Worm (Caenorhabditis elegans) whole organism, L1 larva: ENCODE data around the gene T28D9.4.

Experiments used
- C04F5.9 ChIP-seq: sonication (generic microtip); optimal IDR thresholded peaks from 2 replicates; lab custom pipeline; 2016; ENCODE audit warnings: missing genetic modification characterization, missing compliant biosample characterization
- aly-2 ChIP-seq: fragments of 150-350 bp; optimal IDR thresholded peaks from 2 replicates; lab custom pipeline; 2014; ENCODE audit warnings: missing biosample characterization, missing genetic modification characterization
- ama-1 ChIP-seq: fragments of 150-350 bp; optimal IDR thresholded peaks from 2 replicates; lab custom pipeline; 2014
- ceh-8 ChIP-seq: fragments of 200-800 bp; sonication (Bioruptor generic); optimal IDR thresholded peaks from 2 replicates; lab custom pipeline; 2018; ENCODE audit warnings: mild to moderate bottlenecking, missing genetic modification characterization, moderate library complexity, missing compliant biosample characterization
- ceh-88 ChIP-seq: fragments of 200-800 bp; sonication (Bioruptor generic); IDR thresholded peaks from 2 replicates; pipeline ENCODE4 v1.3.6; 2022; ENCODE audit warnings: missing genetic modification characterization, missing compliant biosample characterization
- ceh-90 ChIP-seq: sonication (generic microtip); optimal IDR thresholded peaks from 2 replicates; lab custom pipeline; 2016; ENCODE audit warnings: missing genetic modification characterization, missing compliant biosample characterization
- efl-1 ChIP-seq, 4 experiments: fragments of 150-350 bp; optimal IDR thresholded peaks in 3 of 4; peaks in 1 of 4; 1 replicate in 1 of 4; 2 replicates in 3 of 4; lab custom pipeline; 2014; ENCODE audit warnings: missing biosample characterization in 2 of 4, missing genetic modification characterization in 2 of 4, missing genetic modification reagents in 2 of 4
- egl-13 ChIP-seq: sonication (generic microtip); optimal IDR thresholded peaks from 2 replicates; lab custom pipeline; 2016; ENCODE audit warnings: missing genotype, missing genetic modification reagents, missing genetic modification characterization, missing compliant biosample characterization
- ets-5 ChIP-seq: fragments of 200-800 bp; sonication (Bioruptor generic); IDR thresholded peaks from 2 replicates; pipeline ENCODE4 v1.3.6; 2022; ENCODE audit warnings: missing genetic modification characterization, missing compliant biosample characterization
- fkh-4 ChIP-seq: sonication (generic microtip); optimal IDR thresholded peaks from 2 replicates; lab custom pipeline; 2016; ENCODE audit warnings: missing compliant biosample characterization, missing genetic modification characterization, borderline replicate concordance
- fkh-8 ChIP-seq: sonication (generic microtip); optimal IDR thresholded peaks from 2 replicates; lab custom pipeline; 2016; ENCODE audit warnings: mild to moderate bottlenecking, missing genetic modification characterization, missing compliant biosample characterization
- fos-1 ChIP-seq: fragments of 150-350 bp; optimal IDR thresholded peaks from 2 replicates; lab custom pipeline; 2014; ENCODE audit warnings: missing biosample characterization, missing genetic modification characterization
- grh-1 ChIP-seq: fragments of 200-800 bp; sonication (Bioruptor generic); IDR thresholded peaks from 2 replicates; pipeline ENCODE4 v1.3.6; 2022; ENCODE audit warnings: missing genetic modification reagents, missing genetic modification characterization, missing compliant biosample characterization
- lin-13 ChIP-seq: fragments of 150-350 bp; optimal IDR thresholded peaks from 2 replicates; lab custom pipeline; 2014; ENCODE audit warnings: missing biosample characterization, missing genetic modification reagents, missing genetic modification characterization
- lin-14 ChIP-seq: fragments of 200-800 bp; sonication (Bioruptor generic); optimal IDR thresholded peaks from 2 replicates; lab custom pipeline; 2018; ENCODE audit warnings: mild to moderate bottlenecking, missing genetic modification characterization, moderate library complexity, missing compliant biosample characterization
- lin-15B ChIP-seq: fragments of 150-350 bp; sonication (generic microtip); optimal IDR thresholded peaks from 3 replicates; lab custom pipeline; 2014; ENCODE audit warnings: missing biosample characterization, missing genetic modification characterization
- lin-35 ChIP-seq, 2 experiments: fragments of 150-350 bp; optimal IDR thresholded peaks; 2 replicates each; lab custom pipeline; 2014; ENCODE audit warnings: missing biosample characterization in 2 of 2, missing genetic modification characterization in 2 of 2, missing genetic modification reagents in 2 of 2
- lin-39 ChIP-seq: fragments of 150-350 bp; optimal IDR thresholded peaks from 2 replicates; lab custom pipeline; 2014; ENCODE audit warnings: missing biosample characterization, missing genetic modification reagents, missing genetic modification characterization
- lsy-2 ChIP-seq, 2 experiments: fragments of 150-350 bp; optimal IDR thresholded peaks; 2 replicates each; lab custom pipeline; 2014; ENCODE audit warnings: missing biosample characterization in 2 of 2, missing genetic modification characterization in 2 of 2
- mab-9 ChIP-seq: fragments of 200-800 bp; sonication (Bioruptor generic); IDR thresholded peaks from 2 replicates; pipeline ENCODE4 v1.3.6; 2022; ENCODE audit warnings: missing genetic modification reagents, missing genetic modification characterization, missing compliant biosample characterization
- mdl-1 ChIP-seq, 2 experiments: fragments of 150-350 bp; optimal IDR thresholded peaks; 2 replicates each; lab custom pipeline; 2014 to 2017; ENCODE audit warnings: missing biosample characterization in 2 of 2, missing genetic modification characterization in 2 of 2, inconsistent platforms in 1 of 2
- nhr-19 ChIP-seq: fragments of 200-800 bp; sonication (Bioruptor generic); conservative IDR thresholded peaks from 2 replicates; pipeline ENCODE4 v1.3.6; 2022; ENCODE audit warnings: missing genetic modification characterization, missing compliant biosample characterization
- nhr-20 ChIP-seq: sonication (generic microtip); optimal IDR thresholded peaks from 2 replicates; lab custom pipeline; 2016; ENCODE audit warnings: mild to moderate bottlenecking, missing genetic modification characterization, missing compliant biosample characterization
- nhr-28 ChIP-seq: fragments of 150-350 bp; optimal IDR thresholded peaks from 2 replicates; lab custom pipeline; 2014; ENCODE audit warnings: missing biosample characterization, missing genetic modification characterization
- nhr-71 ChIP-seq: sonication (generic microtip); optimal IDR thresholded peaks from 2 replicates; lab custom pipeline; 2016; ENCODE audit warnings: mild to moderate bottlenecking, missing genetic modification characterization, moderate library complexity, missing compliant biosample characterization
- nhr-76 ChIP-seq: sonication (generic microtip); optimal IDR thresholded peaks from 2 replicates; lab custom pipeline; 2017; ENCODE audit warnings: missing biosample characterization, missing genetic modification characterization
- nhr-84 ChIP-seq: sonication (generic microtip); optimal IDR thresholded peaks from 2 replicates; lab custom pipeline; 2017; ENCODE audit warnings: missing biosample characterization, missing genetic modification characterization
- nhr-90 ChIP-seq: sonication (generic microtip); optimal IDR thresholded peaks from 2 replicates; lab custom pipeline; 2016; ENCODE audit warnings: mild to moderate bottlenecking, missing genetic modification characterization, missing compliant biosample characterization; ENCODE audit not compliant: poor library complexity
- pag-3 ChIP-seq: sonication (generic microtip); optimal IDR thresholded peaks from 2 replicates; lab custom pipeline; 2017; ENCODE audit warnings: missing genetic modification characterization, mild to moderate bottlenecking, missing compliant biosample characterization, antibody characterized with exemption, borderline replicate concordance; ENCODE audit not compliant: insufficient read depth
- pax-3 ChIP-seq: fragments of 200-800 bp; sonication (Bioruptor generic); optimal IDR thresholded peaks from 2 replicates; lab custom pipeline; 2018; ENCODE audit warnings: mild to moderate bottlenecking, missing genetic modification characterization, moderate library complexity, missing compliant biosample characterization
- pqm-1 ChIP-seq: sonication (generic microtip); optimal IDR thresholded peaks from 3 replicates; lab custom pipeline; 2017; ENCODE audit warnings: missing biosample characterization, missing genetic modification characterization
- rnt-1 ChIP-seq: sonication (generic microtip); optimal IDR thresholded peaks from 2 replicates; lab custom pipeline; 2016; ENCODE audit warnings: mild to moderate bottlenecking, missing genetic modification characterization, moderate library complexity, missing compliant biosample characterization
- snpc-4 ChIP-seq: fragments of 150-350 bp; optimal IDR thresholded peaks from 2 replicates; lab custom pipeline; 2014; ENCODE audit warnings: missing biosample characterization, missing genetic modification characterization
- sox-4 ChIP-seq: sonication (generic microtip); optimal IDR thresholded peaks from 2 replicates; lab custom pipeline; 2016; ENCODE audit warnings: missing genetic modification characterization, missing compliant biosample characterization
- sptf-1 ChIP-seq: fragments of 150-350 bp; optimal IDR thresholded peaks from 2 replicates; lab custom pipeline; 2014; ENCODE audit warnings: missing biosample characterization, missing genetic modification characterization
- tbx-2 ChIP-seq: sonication (generic microtip); optimal IDR thresholded peaks from 2 replicates; lab custom pipeline; 2016; ENCODE audit warnings: missing genetic modification characterization, missing compliant biosample characterization
- unc-130 ChIP-seq: fragments of 150-350 bp; optimal IDR thresholded peaks from 2 replicates; lab custom pipeline; 2017; ENCODE audit warnings: missing biosample characterization, missing genetic modification characterization, inconsistent platforms
- unc-62 ChIP-seq: fragments of 150-350 bp; optimal IDR thresholded peaks from 2 replicates; lab custom pipeline; 2014; ENCODE audit warnings: missing biosample characterization, missing genetic modification reagents, missing genetic modification characterization
- unc-98 ChIP-seq: fragments of 200-800 bp; sonication (Bioruptor generic); IDR thresholded peaks from 2 replicates; pipeline ENCODE4 v1.3.6; 2022; ENCODE audit warnings: missing genetic modification characterization, missing compliant biosample characterization
- xbp-1 ChIP-seq: sonication (generic microtip); optimal IDR thresholded peaks from 2 replicates; lab custom pipeline; 2016; ENCODE audit warnings: missing genetic modification characterization, missing compliant biosample characterization
- ztf-11 ChIP-seq, 2 experiments: sonication (generic microtip); optimal IDR thresholded peaks; 2 replicates each; lab custom pipeline; 2016 to 2017; ENCODE audit warnings: missing genetic modification characterization in 2 of 2, missing biosample characterization in 1 of 2, missing compliant biosample characterization in 1 of 2
- ztf-4 ChIP-seq: fragments of 150-350 bp; optimal IDR thresholded peaks from 2 replicates; lab custom pipeline; 2014; ENCODE audit warnings: missing biosample characterization, missing genetic modification characterization

The T28D9.4 gene

DNA sequence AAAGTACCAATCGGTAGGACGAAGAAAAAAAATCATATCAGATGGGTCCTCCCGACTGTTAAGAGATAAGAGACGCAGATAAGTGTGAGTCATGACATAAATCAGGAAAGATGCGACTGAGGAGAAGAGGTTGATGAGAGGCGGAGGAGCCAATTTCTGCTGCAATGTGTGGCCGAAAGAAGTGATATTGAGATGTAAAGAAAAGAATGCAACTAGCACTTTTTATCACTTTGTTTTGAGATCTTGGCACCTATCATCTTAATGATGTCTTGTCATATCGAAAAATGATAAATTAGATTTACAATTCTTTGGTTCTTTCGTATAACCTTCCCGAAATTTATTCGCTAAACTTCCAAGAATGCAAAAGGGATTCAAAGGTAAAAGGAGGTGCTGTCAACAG is 5.3 kb downstream of the T28D9.4 start, which contains the start of gene del-10:
Gene del-10, minus strand, starts transcription at position 24 of the 400 bp plus-strand sequence.
- TF ChIP-seq ztf-4 (tag; lab: Kevin White, UChicago) = no peak
- peak; percentile 56 for TF ChIP-seq rnt-1 (tag; lab: Kevin White, UChicago)
- TF ChIP-seq nhr-90 (tag; lab: Kevin White, UChicago) = no peak
- peak; percentile 27 for TF ChIP-seq lin-14
- no peak for TF ChIP-seq ceh-88 (GFP tag; lab: Robert Waterston, UW)
- TF ChIP-seq egl-13 = no peak
- TF ChIP-seq lin-15B (tag; lab: Kevin White, UChicago) = no peak
- no peak for TF ChIP-seq aly-2 (tag; lab: Kevin White, UChicago)
- no peak for TF ChIP-seq unc-98 (GFP tag; lab: Robert Waterston, UW)
- TF ChIP-seq lsy-2 (tag; optimal IDR thresholded peaks at IDR 0.05; lab: Kevin White, UChicago) = peak in 1 of 2 experiments; percentile 12
- TF ChIP-seq nhr-71 (tag; lab: Kevin White, UChicago) = peak; percentile 12
- TF ChIP-seq unc-130 (tag; lab: Kevin White, UChicago) = peak; percentile 17
- TF ChIP-seq, all 84 proteins: peak for 5

DNA sequence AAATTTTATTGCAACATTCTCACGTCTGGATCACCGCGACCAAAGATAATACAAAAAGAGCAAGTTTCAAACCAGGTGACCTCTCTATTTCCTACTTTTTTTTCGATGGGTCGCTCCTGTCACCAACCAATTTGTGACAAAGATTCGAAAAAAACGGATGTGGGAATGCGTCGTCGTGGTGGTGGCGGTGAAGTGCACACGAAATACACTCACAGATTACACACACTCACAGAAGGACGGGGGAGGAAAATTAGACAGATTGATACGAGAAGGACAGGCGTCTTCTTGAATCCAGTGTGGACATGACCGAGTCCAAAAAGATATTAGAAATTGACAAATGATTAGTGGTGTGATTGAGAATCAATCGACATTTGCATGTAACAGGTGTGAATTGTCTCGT is 6.0 kb downstream of the T28D9.4 start:
- TF ChIP-seq rnt-1 (tag; lab: Kevin White, UChicago) = peak; percentile 67
- TF ChIP-seq unc-130 (tag; lab: Kevin White, UChicago) = peak; percentile 19
- TF ChIP-seq lin-14 = peak; percentile 65
- no peak for TF ChIP-seq pag-3 (tag; lab: Kevin White, UChicago)
- no peak for TF ChIP-seq efl-1 (optimal IDR thresholded peaks at IDR 0.05; lab: Kevin White, UChicago)
- peak in 1 of 2 experiments; percentile 81 for TF ChIP-seq efl-1 (GFP tag; optimal IDR thresholded peaks at IDR 0.05 in 1 of 2; lab: Kevin White, UChicago)
- no peak for TF ChIP-seq lin-35 (GFP tag; optimal IDR thresholded peaks at IDR 0.05; lab: Kevin White, UChicago)
- peak; percentile 21 for TF ChIP-seq nhr-71 (tag; lab: Kevin White, UChicago)

DNA sequence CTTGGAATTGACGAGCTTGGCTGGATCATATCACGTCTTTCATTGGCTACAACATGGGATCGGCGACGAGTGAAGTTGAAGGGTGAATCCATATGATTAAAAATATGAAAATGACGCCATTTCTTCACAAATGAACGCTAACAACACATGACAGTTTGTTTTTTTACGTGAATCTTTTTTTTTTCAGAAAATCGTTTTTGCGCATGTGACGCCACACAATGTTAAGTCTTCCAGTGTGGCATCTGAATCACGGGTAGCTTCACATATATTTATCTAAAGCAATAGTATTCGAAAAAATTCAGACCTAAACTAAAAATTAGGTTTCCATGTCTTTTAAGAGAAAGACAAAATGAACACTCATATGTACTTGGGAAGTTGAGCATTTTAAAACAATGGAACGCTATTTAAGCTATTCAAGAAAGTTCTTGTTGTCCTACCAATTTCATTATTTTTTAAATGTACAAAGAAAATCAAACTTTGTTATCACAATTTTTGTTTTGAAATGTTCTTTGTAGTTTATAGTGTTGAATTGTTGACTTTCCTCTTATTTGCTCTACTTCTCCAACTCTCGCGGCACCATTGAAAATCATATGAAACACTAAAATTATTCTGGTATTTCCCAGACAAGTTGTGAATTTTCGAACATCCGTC is 8.2 kb downstream of the T28D9.4 start, which contains the start of the genes lido-16 and plpp-1.2:
Gene lido-16, minus strand, starts transcription at position 101 of the 651 bp plus-strand sequence.
Gene plpp-1.2, plus strand, starts transcription at position 601 of the 651 bp plus-strand sequence.
- no peak for TF ChIP-seq ceh-90
- TF ChIP-seq nhr-90 (tag; lab: Kevin White, UChicago) = no peak
- no peak for TF ChIP-seq pqm-1 (tag; lab: Kevin White, UChicago)
- TF ChIP-seq ceh-88 (GFP tag; lab: Robert Waterston, UW) = no peak
- TF ChIP-seq ets-5 (GFP tag; lab: Robert Waterston, UW) = no peak
- no peak for TF ChIP-seq aly-2 (tag; lab: Kevin White, UChicago)
- no peak for TF ChIP-seq lin-35 (GFP tag; optimal IDR thresholded peaks at IDR 0.05; lab: Kevin White, UChicago)
- TF ChIP-seq nhr-76 (tag; lab: Kevin White, UChicago) = no peak
- TF ChIP-seq fos-1 = no peak
- no peak for TF ChIP-seq efl-1 (optimal IDR thresholded peaks at IDR 0.05; lab: Kevin White, UChicago)
- TF ChIP-seq efl-1 (GFP tag; optimal IDR thresholded peaks at IDR 0.05 in 1 of 2; lab: Kevin White, UChicago) = no peak
- no peak for TF ChIP-seq lin-15B (tag; lab: Kevin White, UChicago)
- no peak for TF ChIP-seq mab-9
- TF ChIP-seq pax-3 = no peak
- no peak for TF ChIP-seq mdl-1 (tag; optimal IDR thresholded peaks at IDR 0.05; lab: Kevin White, UChicago)
- TF ChIP-seq C04F5.9 (tag; lab: Kevin White, UChicago) = no peak
- no peak for TF ChIP-seq unc-62
- TF ChIP-seq, all 84 proteins: peak for 0

DNA sequence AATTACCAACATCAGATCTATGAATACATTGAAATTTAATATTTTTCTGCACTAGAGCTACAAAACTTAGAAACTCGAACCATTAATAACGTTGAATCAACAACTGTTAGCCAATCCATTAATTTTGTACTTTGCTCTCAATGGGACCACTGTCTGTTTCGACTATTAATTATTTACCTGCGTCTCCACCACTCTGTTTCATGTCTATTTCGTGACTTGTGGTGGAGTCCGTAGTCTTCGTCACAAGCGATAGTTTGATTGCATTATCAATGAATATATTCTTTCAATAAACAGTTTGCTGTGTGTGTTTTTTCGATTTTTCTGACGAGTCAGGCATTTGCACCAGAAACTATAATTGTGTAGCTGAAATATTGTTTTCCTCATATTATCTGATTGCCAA is 9.6 kb downstream of the T28D9.4 start:
- TF ChIP-seq lin-39 (peak; percentile 59), snpc-4 (tag; lab: Kevin White, UChicago) (no peak), ets-5 (GFP tag; lab: Robert Waterston, UW) (no peak), xbp-1 (tag; lab: Kevin White, UChicago) (no peak), nhr-84 (no peak), sptf-1 (tag; lab: Kevin White, UChicago) (no peak), fkh-4 (tag; lab: Kevin White, UChicago) (no peak), nhr-20 (tag; lab: Kevin White, UChicago) (peak; percentile 41), nhr-28 (tag; lab: Kevin White, UChicago) (no peak), lin-35 (GFP tag; optimal IDR thresholded peaks at IDR 0.05; lab: Kevin White, UChicago) (peak in 1 of 2 experiments; percentile 2), lin-13 (no peak), unc-62 (no peak), nhr-71 (tag; lab: Kevin White, UChicago) (peak; percentile 72), nhr-19 (peak; percentile 78), tbx-2 (tag; lab: Kevin White, UChicago) (no peak), grh-1 (GFP tag; lab: Robert Waterston, UW) (no peak), fos-1 (no peak), sox-4 (no peak), fkh-8 (tag; lab: Kevin White, UChicago) (no peak), ceh-8 (GFP tag; lab: Kevin White, UChicago) (no peak), mab-9 (no peak), unc-98 (GFP tag; lab: Robert Waterston, UW) (no peak), mdl-1 (tag; optimal IDR thresholded peaks at IDR 0.05; lab: Kevin White, UChicago) (no peak), aly-2 (tag; lab: Kevin White, UChicago) (no peak), rnt-1 (tag; lab: Kevin White, UChicago) (peak; percentile 73), ztf-11 (tag; optimal IDR thresholded peaks at IDR 0.05; lab: Kevin White, UChicago) (no peak), ama-1 (lab: Kevin White, UChicago) (no peak)
